Worm (Caenorhabditis elegans) whole organism, young adult: Measurements from ENCODE around the gene noca-1.
A peak's percentile ranks its signal among the peaks of the same experiment; 100 is the strongest.

Experiments
- B0035.1 ChIP-seq: sonication (generic microtip); optimal IDR thresholded peaks from 2 replicates; lab custom pipeline; 2016; ENCODE audit warnings: missing genetic modification characterization, mild to moderate bottlenecking, missing compliant biosample characterization, missing genotype, missing genetic modification reagents
- B0261.1 ChIP-seq: sonication (generic microtip); optimal IDR thresholded peaks from 2 replicates; lab custom pipeline; 2016; ENCODE audit warnings: mild to moderate bottlenecking, missing genetic modification characterization, moderate library complexity, missing compliant biosample characterization
- C06A6.2 ChIP-seq: fragments of 200-800 bp; sonication (Bioruptor generic); conservative IDR thresholded peaks from 2 replicates; pipeline ENCODE4 v1.3.6; 2022; ENCODE audit warnings: missing genetic modification characterization, missing compliant biosample characterization
- F23B12.7 ChIP-seq: sonication (generic microtip); optimal IDR thresholded peaks from 2 replicates; lab custom pipeline; 2017; ENCODE audit warnings: missing genetic modification characterization, mild to moderate bottlenecking, missing compliant biosample characterization, antibody characterized with exemption, moderate library complexity; ENCODE audit not compliant: insufficient read depth
- F33H1.4 ChIP-seq: fragments of 200-800 bp; sonication (Bioruptor generic); IDR thresholded peaks from 2 replicates; pipeline ENCODE4 v1.3.6; 2022; ENCODE audit warnings: missing genetic modification reagents, missing genetic modification characterization, missing compliant biosample characterization
- K11D2.4 ChIP-seq: fragments of 200-800 bp; sonication (Bioruptor generic); IDR thresholded peaks from 2 replicates; pipeline ENCODE4 v1.3.6; 2022; ENCODE audit warnings: missing genetic modification reagents, missing genetic modification characterization, missing compliant biosample characterization
- K12H6.12 ChIP-seq: fragments of 200-800 bp; sonication (Bioruptor generic); optimal IDR thresholded peaks from 2 replicates; lab custom pipeline; 2018; ENCODE audit warnings: mild to moderate bottlenecking, missing genetic modification characterization, missing compliant biosample characterization
- Y53F4B.3 ChIP-seq: fragments of 200-800 bp; sonication (Bioruptor generic); IDR thresholded peaks from 2 replicates; pipeline ENCODE4 v1.3.6; 2022; ENCODE audit warnings: missing genetic modification reagents, missing genetic modification characterization, missing compliant biosample characterization
- Y56A3A.18 ChIP-seq: fragments of 200-800 bp; sonication (Bioruptor generic); IDR thresholded peaks from 2 replicates; pipeline ENCODE4 v1.3.6; 2022; ENCODE audit warnings: missing genetic modification reagents, missing genetic modification characterization, missing compliant biosample characterization
- Y95B8A.8 ChIP-seq: fragments of 200-800 bp; sonication (Bioruptor generic); IDR thresholded peaks from 2 replicates; pipeline ENCODE4 v1.3.6; 2022; ENCODE audit warnings: missing genetic modification reagents, missing genetic modification characterization, missing compliant biosample characterization
- ZK185.1 ChIP-seq: sonication (generic microtip); optimal IDR thresholded peaks from 2 replicates; lab custom pipeline; 2016; ENCODE audit warnings: mild to moderate bottlenecking, missing genetic modification characterization, missing compliant biosample characterization; ENCODE audit not compliant: poor library complexity, severe bottlenecking
- akir-1 ChIP-seq: fragments of 200-800 bp; sonication (Bioruptor generic); optimal IDR thresholded peaks from 2 replicates; lab custom pipeline; 2018; ENCODE audit warnings: mild to moderate bottlenecking, missing genetic modification characterization, moderate library complexity, missing compliant biosample characterization
- ceh-91 ChIP-seq: fragments of 200-800 bp; sonication (Bioruptor generic); IDR thresholded peaks from 2 replicates; pipeline ENCODE4 v1.3.6; 2022; ENCODE audit warnings: missing genetic modification reagents, missing genetic modification characterization, missing compliant biosample characterization
- die-1 ChIP-seq: sonication (generic microtip); optimal IDR thresholded peaks from 2 replicates; lab custom pipeline; 2016; ENCODE audit warnings: missing genotype, mild to moderate bottlenecking, missing genetic modification characterization, missing compliant biosample characterization
- dox-1 ChIP-seq: fragments of 200-800 bp; sonication (Bioruptor generic); IDR thresholded peaks from 2 replicates; pipeline ENCODE4 v1.3.6; 2022; ENCODE audit warnings: missing genetic modification reagents, missing genetic modification characterization, missing compliant biosample characterization
- dpl-1 ChIP-seq: fragments of 150-350 bp; optimal IDR thresholded peaks from 2 replicates; lab custom pipeline; 2014; ENCODE audit warnings: missing biosample characterization, missing genetic modification reagents, missing genetic modification characterization
- egl-18 ChIP-seq: fragments of 200-800 bp; sonication (Bioruptor generic); IDR thresholded peaks from 2 replicates; pipeline ENCODE4 v1.3.6; 2022; ENCODE audit warnings: missing genetic modification reagents, missing genetic modification characterization, missing compliant biosample characterization
- egl-44 ChIP-seq: fragments of 200-800 bp; sonication (Bioruptor generic); IDR thresholded peaks from 2 replicates; pipeline ENCODE4 v1.3.6; 2022; ENCODE audit warnings: missing genetic modification reagents, missing genetic modification characterization, missing compliant biosample characterization
- ets-4 ChIP-seq: fragments of 200-800 bp; sonication (Bioruptor generic); optimal IDR thresholded peaks from 2 replicates; lab custom pipeline; 2018; ENCODE audit warnings: mild to moderate bottlenecking, missing genetic modification characterization, missing compliant biosample characterization
- fkh-3 ChIP-seq: sonication (generic microtip); optimal IDR thresholded peaks from 2 replicates; lab custom pipeline; 2016; ENCODE audit warnings: mild to moderate bottlenecking, missing genetic modification characterization, missing compliant biosample characterization
- lag-1 ChIP-seq: fragments of 200-800 bp; sonication (Bioruptor generic); IDR thresholded peaks from 2 replicates; pipeline ENCODE4 v1.3.6; 2022; ENCODE audit warnings: missing genetic modification reagents, missing genetic modification characterization, missing compliant biosample characterization
- let-607 ChIP-seq, 2 experiments: fragments of 200-800 bp in 1 of 2; sonication (Bioruptor generic) in 1 of 2; sonication (generic microtip) in 1 of 2; optimal IDR thresholded peaks; 2 replicates each; lab custom pipeline; 2016 to 2018; ENCODE audit warnings: mild to moderate bottlenecking in 2 of 2, missing compliant biosample characterization in 2 of 2, missing genetic modification characterization in 2 of 2, moderate library complexity in 2 of 2, missing genotype in 1 of 2
- lsl-1 ChIP-seq: fragments of 200-800 bp; sonication (Bioruptor generic); optimal IDR thresholded peaks from 2 replicates; lab custom pipeline; 2018; ENCODE audit warnings: mild to moderate bottlenecking, missing genetic modification characterization, moderate library complexity, missing compliant biosample characterization
- lsy-27 ChIP-seq: sonication (generic microtip); optimal IDR thresholded peaks from 2 replicates; lab custom pipeline; 2017; ENCODE audit warnings: missing genetic modification characterization, mild to moderate bottlenecking, missing compliant biosample characterization, antibody characterized with exemption, missing genotype, borderline replicate concordance; ENCODE audit not compliant: insufficient read depth
- madf-3 ChIP-seq: fragments of 200-800 bp; sonication (Bioruptor generic); IDR thresholded peaks from 2 replicates; pipeline ENCODE4 v1.3.6; 2022; ENCODE audit warnings: missing genetic modification reagents, missing genetic modification characterization, missing compliant biosample characterization
- madf-8 ChIP-seq: fragments of 200-800 bp; sonication (Bioruptor generic); conservative IDR thresholded peaks from 2 replicates; pipeline ENCODE4 v1.3.6; 2022; ENCODE audit warnings: missing genetic modification reagents, missing genetic modification characterization, missing compliant biosample characterization
- mel-28 ChIP-seq: sonication (generic microtip); optimal IDR thresholded peaks from 2 replicates; lab custom pipeline; 2016; ENCODE audit warnings: borderline replicate concordance, mild to moderate bottlenecking, missing genetic modification characterization, missing compliant biosample characterization
- mes-4 ChIP-seq: sonication (generic microtip); optimal IDR thresholded peaks from 2 replicates; lab custom pipeline; 2016; ENCODE audit warnings: missing genotype, missing genetic modification characterization, missing compliant biosample characterization
- mxl-1 ChIP-seq: sonication (generic microtip); optimal IDR thresholded peaks from 2 replicates; lab custom pipeline; 2016; ENCODE audit warnings: missing genetic modification characterization, missing compliant biosample characterization
- nfya-2 ChIP-seq: fragments of 200-800 bp; sonication (Bioruptor generic); IDR thresholded peaks from 2 replicates; pipeline ENCODE4 v1.3.6; 2022; ENCODE audit warnings: missing genetic modification reagents, missing genetic modification characterization, missing compliant biosample characterization
- nfyb-1 ChIP-seq: fragments of 200-800 bp; sonication (Bioruptor generic); IDR thresholded peaks from 2 replicates; pipeline ENCODE4 v1.3.6; 2022; ENCODE audit warnings: missing genetic modification reagents, missing genetic modification characterization, missing compliant biosample characterization
- nhr-179 ChIP-seq: sonication (generic microtip); optimal IDR thresholded peaks from 2 replicates; lab custom pipeline; 2016; ENCODE audit warnings: mild to moderate bottlenecking, missing genetic modification characterization, missing compliant biosample characterization
- pbrm-1 ChIP-seq: fragments of 200-800 bp; sonication (Bioruptor generic); IDR thresholded peaks from 2 replicates; pipeline ENCODE4 v1.3.6; 2022; ENCODE audit warnings: missing genetic modification reagents, missing genetic modification characterization, missing compliant biosample characterization
- repo-1 ChIP-seq: sonication (generic microtip); optimal IDR thresholded peaks from 2 replicates; lab custom pipeline; 2017; ENCODE audit warnings: mild to moderate bottlenecking, missing genetic modification characterization, missing compliant biosample characterization
- sdz-38 ChIP-seq: sonication (generic microtip); optimal IDR thresholded peaks from 2 replicates; lab custom pipeline; 2016; ENCODE audit warnings: missing genotype, missing genetic modification characterization, missing compliant biosample characterization
- sea-2 ChIP-seq: fragments of 200-800 bp; sonication (Bioruptor generic); IDR thresholded peaks from 2 replicates; pipeline ENCODE4 v1.3.6; 2022; ENCODE audit warnings: missing genetic modification characterization, missing compliant biosample characterization
- snpc-1.1 ChIP-seq: sonication (generic microtip); optimal IDR thresholded peaks from 2 replicates; lab custom pipeline; 2017; ENCODE audit warnings: missing genetic modification characterization, mild to moderate bottlenecking, missing compliant biosample characterization, antibody characterized with exemption, moderate library complexity, missing genotype, missing genetic modification reagents; ENCODE audit not compliant: insufficient read depth
- snpc-4 ChIP-seq, 5 experiments: fragments of 150-350 bp in 1 of 5; sonication (generic microtip) in 4 of 5; optimal IDR thresholded peaks; 2 replicates each; lab custom pipeline; 2014 to 2018; ENCODE audit warnings: missing genetic modification characterization in 5 of 5, missing biosample characterization in 3 of 5, antibody characterized with exemption in 2 of 5, mild to moderate bottlenecking in 2 of 5, missing compliant biosample characterization in 2 of 5, missing genotype in 2 of 5, moderate library complexity in 2 of 5, missing genetic modification reagents in 1 of 5
- zfh-2 ChIP-seq: fragments of 200-800 bp; sonication (Bioruptor generic); conservative IDR thresholded peaks from 2 replicates; pipeline ENCODE4 v1.3.6; 2022; ENCODE audit warnings: missing genetic modification reagents, missing genetic modification characterization, missing compliant biosample characterization
- ztf-18 ChIP-seq: sonication (generic microtip); optimal IDR thresholded peaks from 2 replicates; lab custom pipeline; 2016; ENCODE audit warnings: missing genotype, mild to moderate bottlenecking, missing genetic modification characterization, missing compliant biosample characterization
- ztf-22 ChIP-seq: fragments of 200-800 bp; sonication (Bioruptor generic); optimal IDR thresholded peaks from 2 replicates; lab custom pipeline; 2018; ENCODE audit warnings: mild to moderate bottlenecking, missing genetic modification characterization, moderate library complexity, missing compliant biosample characterization
- ztf-25 ChIP-seq: fragments of 200-800 bp; sonication (Bioruptor generic); IDR thresholded peaks from 2 replicates; pipeline ENCODE4 v1.3.6; 2022; ENCODE audit warnings: missing genetic modification reagents, missing genetic modification characterization, missing compliant biosample characterization
- ztf-26 ChIP-seq: sonication (generic microtip); optimal IDR thresholded peaks from 2 replicates; lab custom pipeline; 2017; ENCODE audit warnings: missing genetic modification characterization, missing compliant biosample characterization
- ztf-3 ChIP-seq: fragments of 200-800 bp; sonication (Bioruptor generic); optimal IDR thresholded peaks from 2 replicates; lab custom pipeline; 2018; ENCODE audit warnings: mild to moderate bottlenecking, missing genetic modification characterization, missing compliant biosample characterization

noca-1 gene

DNA sequence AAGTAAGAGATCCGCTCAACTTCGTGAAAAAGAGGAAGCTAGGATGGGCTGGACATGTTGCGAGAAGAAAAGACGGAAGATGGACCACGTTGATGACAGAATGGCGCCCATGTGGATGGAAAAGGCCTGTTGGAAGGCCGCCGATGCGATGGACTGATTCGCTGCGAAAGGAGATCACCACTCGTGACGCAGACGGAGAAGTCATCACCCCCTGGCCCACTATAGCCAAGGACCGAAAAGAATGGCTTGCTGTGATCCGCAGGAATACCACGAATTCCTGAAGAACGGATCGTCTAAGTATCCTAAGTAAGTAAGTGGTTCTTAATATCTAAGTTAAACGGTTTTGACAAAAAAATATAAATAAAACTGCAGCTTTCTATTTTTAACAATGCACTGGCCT lies 26.8 kb upstream of the noca-1 start:
- 0 out of 2 replicates have a peak, but pooled peaks have one; percentile 32 for TF ChIP-seq Y56A3A.18 (GFP tag; lab: Robert Waterston, UW)
- TF ChIP-seq nfyb-1, result peak; percentile 56; the same call in 1 of the 2 replicates

DNA sequence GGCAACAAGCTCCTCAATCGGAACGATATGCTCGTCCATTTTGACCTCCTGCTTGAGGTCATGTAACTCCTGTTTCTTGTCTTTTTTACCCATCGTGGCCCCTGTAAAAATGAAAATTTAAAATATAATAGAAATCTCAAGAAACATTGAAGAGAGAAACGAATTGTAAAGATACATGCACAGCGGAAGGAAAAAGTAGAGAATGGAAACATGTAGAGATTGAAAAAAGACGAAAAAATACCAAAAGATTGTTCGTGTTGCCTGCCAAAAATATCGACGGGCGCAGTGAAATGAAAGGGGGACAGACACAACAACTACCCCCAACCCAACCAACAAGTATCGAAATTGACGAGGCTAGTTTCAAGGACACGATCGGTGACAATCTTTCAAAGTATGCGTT lies 22.8 kb upstream of the noca-1 start, which contains the start of gene eat-6:
Gene eat-6 (minus strand): TSS at position 101 of the 400 bp plus-strand sequence.
- TF ChIP-seq mes-4 (tag; lab: Kevin White, UChicago) (no peak), B0035.1 (tag; lab: Kevin White, UChicago) (no peak), snpc-1.1 (tag; lab: Kevin White, UChicago) (no peak), ztf-3 (GFP tag; lab: Kevin White, UChicago) (no peak), snpc-4 (GFP tag; optimal IDR thresholded peaks at IDR 0.05; lab: Kevin White, UChicago) (no peak), snpc-4 (tag; optimal IDR thresholded peaks at IDR 0.05; lab: Kevin White, UChicago) (no peak), dpl-1 (no peak)

DNA sequence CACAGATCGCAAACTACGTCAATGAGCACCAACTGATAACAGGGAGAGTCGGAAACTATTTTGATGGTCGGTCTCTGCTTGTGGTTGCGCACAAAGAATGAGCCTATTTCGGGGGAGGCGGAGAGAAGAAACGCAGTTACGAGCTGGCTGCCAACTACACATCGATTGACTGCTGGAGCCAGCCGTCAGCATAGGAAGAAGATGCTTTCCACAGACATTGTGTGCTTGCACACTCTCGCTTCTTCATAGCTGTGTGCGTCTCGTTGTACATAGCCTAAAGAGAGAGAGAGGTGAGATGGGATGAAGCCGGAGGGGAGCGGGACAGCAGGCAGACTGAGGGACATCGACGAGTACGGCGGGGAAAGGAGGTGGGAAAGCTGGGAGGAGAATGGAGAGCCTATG lies 22.3 kb upstream of the noca-1 start:
- no peak for TF ChIP-seq ets-4 (GFP tag; lab: Kevin White, UChicago)
- peak; percentile 96 for TF ChIP-seq zfh-2
- no peak for TF ChIP-seq Y53F4B.3 (GFP tag; lab: Robert Waterston, UW)
- no peak for TF ChIP-seq B0261.1 (tag; lab: Kevin White, UChicago)
- no peak for TF ChIP-seq nhr-179
- no peak for TF ChIP-seq ZK185.1
- TF ChIP-seq madf-8 (GFP tag; lab: Robert Waterston, UW), result no peak
- no peak for TF ChIP-seq pbrm-1 (GFP tag; lab: Robert Waterston, UW)
- no peak for TF ChIP-seq ztf-25 (GFP tag; lab: Robert Waterston, UW)
- peak; percentile 38; the same call in 1 of the 2 replicates for TF ChIP-seq K11D2.4 (GFP tag; lab: Robert Waterston, UW)
- peak; percentile 58; the same call in 1 of the 2 replicates for TF ChIP-seq egl-44 (GFP tag; lab: Robert Waterston, UW)
- no peak for TF ChIP-seq ceh-91 (GFP tag; lab: Robert Waterston, UW)
- no peak for TF ChIP-seq Y95B8A.8
- no peak for TF ChIP-seq mxl-1 (tag; lab: Kevin White, UChicago)
- TF ChIP-seq F33H1.4 (GFP tag; lab: Robert Waterston, UW), result no peak
- no peak for TF ChIP-seq sea-2
- TF ChIP-seq lag-1 (GFP tag; lab: Robert Waterston, UW), result no peak
- no peak for TF ChIP-seq sdz-38 (tag; lab: Kevin White, UChicago)
- TF ChIP-seq madf-3 (GFP tag; lab: Robert Waterston, UW), result no peak
- TF ChIP-seq K12H6.12 (tag; lab: Kevin White, UChicago), result peak; percentile 80
- no peak for TF ChIP-seq lsl-1
- 0 out of 2 replicates have a peak, but pooled peaks have one; percentile 38 for TF ChIP-seq Y56A3A.18 (GFP tag; lab: Robert Waterston, UW)
- no peak for TF ChIP-seq lsy-27
- TF ChIP-seq dox-1 (GFP tag; lab: Robert Waterston, UW), result peak; percentile 81
- peak; percentile 69 to 86 for TF ChIP-seq let-607 (tag; optimal IDR thresholded peaks at IDR 0.05; lab: Kevin White, UChicago)
- peak; percentile 17 for TF ChIP-seq die-1 (tag; lab: Kevin White, UChicago)
- TF ChIP-seq akir-1 (GFP tag; lab: Kevin White, UChicago), result no peak
- TF ChIP-seq fkh-3, result no peak
- no peak for TF ChIP-seq ztf-26
- TF ChIP-seq egl-18 (GFP tag; lab: Robert Waterston, UW), result no peak
- TF ChIP-seq B0035.1 (tag; lab: Kevin White, UChicago), result no peak
- no peak for TF ChIP-seq F23B12.7 (tag; lab: Kevin White, UChicago)
- TF ChIP-seq mel-28 (tag; lab: Kevin White, UChicago), result no peak
- TF ChIP-seq ztf-18 (tag; lab: Kevin White, UChicago), result peak; percentile 18
- peak; percentile 71 for TF ChIP-seq ztf-22 (GFP tag; lab: Kevin White, UChicago)
- no peak for TF ChIP-seq repo-1 (tag; lab: Kevin White, UChicago)
- 0 out of 2 replicates have a peak, but pooled peaks have one; percentile 44 for TF ChIP-seq C06A6.2 (GFP tag; lab: Robert Waterston, UW)
- no peak for TF ChIP-seq nfya-2
